Fruit fly (Drosophila melanogaster): ENCODE measurements around the gene CG44227.

CG44227 gene

DNA sequence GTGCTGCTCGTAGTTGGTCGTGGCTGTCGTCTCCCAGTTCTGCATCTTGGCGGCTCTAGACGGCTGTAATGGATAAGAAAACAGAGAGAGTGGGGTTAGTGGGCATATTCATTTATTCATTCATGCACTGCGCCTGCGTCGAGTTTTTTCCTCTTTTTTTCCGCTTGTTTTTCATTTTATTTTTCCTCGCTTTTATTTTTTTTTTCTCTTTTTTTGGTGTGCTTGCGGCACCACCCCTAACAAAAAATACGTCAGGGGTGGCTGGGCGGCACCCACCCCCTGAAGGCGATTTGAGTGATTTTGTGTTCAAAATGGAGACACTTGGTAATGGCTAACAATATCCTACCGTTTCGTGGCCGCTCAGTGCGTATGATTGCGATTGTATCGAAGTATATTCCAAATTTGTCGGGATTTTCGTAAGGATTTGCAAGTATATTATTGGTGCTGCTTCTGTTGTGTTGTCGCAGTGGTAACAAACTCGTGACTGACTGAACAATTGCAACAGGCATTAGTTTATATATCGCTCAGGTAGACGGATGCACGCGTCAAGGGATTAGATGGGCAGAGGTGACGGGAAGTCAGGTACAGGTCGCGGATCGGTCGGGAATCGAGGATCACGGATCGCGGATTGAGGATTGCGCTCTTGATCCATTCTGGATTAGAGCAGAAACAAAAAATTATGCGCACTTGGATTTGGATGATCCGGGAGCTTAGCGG, 9.3 kb upstream of the CG44227 start (continued):
- peak; percentile 56 for TF ChIP-seq lab (GFP tag; optimal IDR thresholded peaks at IDR 0.05)
- TF ChIP-seq Atf-2 (GFP tag; optimal IDR thresholded peaks at IDR 0.05): no peak
- peak; percentile 84 for TF ChIP-seq BtbVII (GFP tag; optimal IDR thresholded peaks at IDR 0.05)
- TF ChIP-seq kay (GFP tag; optimal IDR thresholded peaks at IDR 0.05): no peak
- no peak for TF ChIP-seq Sox100B (GFP tag; optimal IDR thresholded peaks at IDR 0.05)
- TF ChIP-seq luna (GFP tag; optimal IDR thresholded peaks at IDR 0.05): no peak
- TF ChIP-seq CG9727 (GFP tag; optimal IDR thresholded peaks at IDR 0.05): peak; percentile 42
- TF ChIP-seq CG11560 (tag; IDR thresholded peaks at IDR 0.05): no peak
- no peak for TF ChIP-seq CG32767 (GFP tag; IDR thresholded peaks at IDR 0.05)
- no peak for TF ChIP-seq pan (optimal IDR thresholded peaks at IDR 0.05)
- TF ChIP-seq pan (GFP tag; optimal IDR thresholded peaks at IDR 0.05 in 1 of 2, IDR thresholded peaks at IDR 0.05 in 1 of 2): peak in 1 of 2 experiments; percentile 20
- TF ChIP-seq dan (GFP tag; IDR thresholded peaks at IDR 0.05): no peak
- TF ChIP-seq tin (GFP tag; optimal IDR thresholded peaks at IDR 0.05): no peak
- peak; percentile 80 for TF ChIP-seq CG13296 (GFP tag; optimal IDR thresholded peaks at IDR 0.05)
- TF ChIP-seq schlank (tag; optimal IDR thresholded peaks at IDR 0.05): peak; percentile 55
- TF ChIP-seq sqz (GFP tag; optimal IDR thresholded peaks at IDR 0.05): peak; percentile 93
- no peak for TF ChIP-seq CG2202 (tag; optimal IDR thresholded peaks at IDR 0.05)
- no peak for TF ChIP-seq dmrt99B (tag; optimal IDR thresholded peaks at IDR 0.05)
- no peak for TF ChIP-seq tup (GFP tag; optimal IDR thresholded peaks at IDR 0.05)
- TF ChIP-seq CG30431 (GFP tag; optimal IDR thresholded peaks at IDR 0.05): no peak
- no peak for TF ChIP-seq CoRest (tag; optimal IDR thresholded peaks at IDR 0.05)
- TF ChIP-seq CG34376 (GFP tag; optimal IDR thresholded peaks at IDR 0.05): peak; percentile 95
- TF ChIP-seq Meics (GFP tag; optimal IDR thresholded peaks at IDR 0.05): peak; percentile 54
- peak; percentile 9 for TF ChIP-seq MTF-1 (GFP tag; optimal IDR thresholded peaks at IDR 0.05; ENCODE audit: borderline replicate concordance)
- TF ChIP-seq odd (GFP tag; optimal IDR thresholded peaks at IDR 0.05): peak; percentile 55
- TF ChIP-seq Oaz (GFP tag; IDR thresholded peaks at IDR 0.05): 0 out of 2 replicates have a peak, but pooled peaks have one; percentile 18
- peak; percentile 50; the same call in 1 of the 2 replicates for TF ChIP-seq chm (GFP tag; IDR thresholded peaks at IDR 0.05)
- TF ChIP-seq unc-4 (GFP tag; IDR thresholded peaks at IDR 0.05; ENCODE audit: partially characterized antibody): no peak
- peak; percentile 66 for TF ChIP-seq Nf-YB (GFP tag; optimal IDR thresholded peaks at IDR 0.05)
- TF ChIP-seq CG16863 (GFP tag; optimal IDR thresholded peaks at IDR 0.05): no peak
- TF ChIP-seq Adf1 (GFP tag; IDR thresholded peaks at IDR 0.05): peak; percentile 63; the same call in 1 of the 2 replicates
- TF ChIP-seq CG14014 (GFP tag; IDR thresholded peaks at IDR 0.05): 0 out of 2 replicates have a peak, but pooled peaks have one; percentile 45
- TF ChIP-seq CG6765 (GFP tag; optimal IDR thresholded peaks at IDR 0.05): peak; percentile 89
- no peak for TF ChIP-seq CG14860 (GFP tag; IDR thresholded peaks at IDR 0.05; ENCODE audit: partially characterized antibody)
- TF ChIP-seq sens-2 (GFP tag; IDR thresholded peaks at IDR 0.05): 0 out of 2 replicates have a peak, but pooled peaks have one; percentile 17
- peak; percentile 78 for TF ChIP-seq Atf6 (GFP tag; IDR thresholded peaks at IDR 0.05)
- TF ChIP-seq CG8924 (tag; optimal IDR thresholded peaks at IDR 0.05): no peak
- peak in 1 of 2 experiments; percentile 10 for TF ChIP-seq dpn (GFP tag; optimal IDR thresholded peaks at IDR 0.05)
- TF ChIP-seq CG11456 (GFP tag; IDR thresholded peaks at IDR 0.05): no peak
- peak; percentile 31; the same call in 1 of the 3 replicates for TF ChIP-seq C15 (GFP tag; IDR thresholded peaks at IDR 0.05)
- TF ChIP-seq CG10321 (GFP tag; IDR thresholded peaks at IDR 0.05): peak; percentile 20; the same call in 1 of the 2 replicates
- no peak for TF ChIP-seq CG33213 (GFP tag; optimal IDR thresholded peaks at IDR 0.05)
- TF ChIP-seq wdn (GFP tag; IDR thresholded peaks at IDR 0.05): peak; percentile 47; the same call in 1 of the 2 replicates
- TF ChIP-seq HHEX (GFP tag; optimal IDR thresholded peaks at IDR 0.05): peak; percentile 32
- TF ChIP-seq Drgx (GFP tag; IDR thresholded peaks at IDR 0.05): peak; percentile 94
- no peak for TF ChIP-seq sd (tag; optimal IDR thresholded peaks at IDR 0.05)
- no peak for TF ChIP-seq CG10431 (GFP tag; optimal IDR thresholded peaks at IDR 0.05)
- no peak for TF ChIP-seq CG10654 (GFP tag; optimal IDR thresholded peaks at IDR 0.05)
- TF ChIP-seq dysf (GFP tag; IDR thresholded peaks at IDR 0.05): no peak
